In genomic region chr3L:5180968-5181612, dm6 we compare ENCODE assay signal across 1 fruit fly cellular context.
TF ChIP-seq lines count a peak whose summit lies in the region.

No protein-coding gene starts in this region.

TF ChIP-seq in whole organism, embryonic, 481 proteins besides CTCF, POLR2A, EP300 and RAD21 (continued from another document):
- no peak for TF ChIP-seq ash1 (GFP tag; optimal IDR thresholded peaks at IDR 0.05; lab: Kevin White, UChicago)
- no peak for TF ChIP-seq al (GFP tag; IDR thresholded peaks at IDR 0.05; lab: Robert Waterston, UW)
- TF ChIP-seq sisA (GFP tag; IDR thresholded peaks at IDR 0.05; lab: Robert Waterston, UW): no peak
- TF ChIP-seq exex (tag; optimal IDR thresholded peaks at IDR 0.05; lab: Kevin White, UChicago): peak; percentile 16
- TF ChIP-seq Med (GFP tag; lab: Kevin White, UChicago): peak; percentile 31
- TF ChIP-seq hkb (optimal IDR thresholded peaks at IDR 0.05; lab: Kevin White, UChicago): no peak
- TF ChIP-seq hkb (GFP tag; IDR thresholded peaks at IDR 0.05; lab: Robert Waterston, UW): 0 out of 2 replicates have a peak, but pooled peaks have one; percentile 14
- peak; percentile 16 for TF ChIP-seq lab (GFP tag; optimal IDR thresholded peaks at IDR 0.05; lab: Kevin White, UChicago)
- TF ChIP-seq grn (GFP tag; optimal IDR thresholded peaks at IDR 0.05; lab: Kevin White, UChicago): peak; percentile 24
